Worm (Caenorhabditis elegans): ENCODE results near the gene C18G1.9.

ce11 chrV:4766501-4766900, 3.0 kb downstream of the C18G1.9 start, which contains the start of gene C18G1.8:
- TF ChIP-seq mdl-1 (tag; optimal IDR thresholded peaks at IDR 0.05): no peak
- no peak for TF ChIP-seq ceh-82 (tag; optimal IDR thresholded peaks at IDR 0.05)
- TF ChIP-seq R02D3.7 (tag; optimal IDR thresholded peaks at IDR 0.05): no peak
- no peak for TF ChIP-seq alr-1 (tag; optimal IDR thresholded peaks at IDR 0.05)
- TF ChIP-seq unc-62 (GFP tag; optimal IDR thresholded peaks at IDR 0.05): no peak
- no peak for TF ChIP-seq nhr-237 (tag; optimal IDR thresholded peaks at IDR 0.05)
- no peak for TF ChIP-seq Y55F3AM.14 (GFP tag; optimal IDR thresholded peaks at IDR 0.05)
- no peak for TF ChIP-seq ztf-11 (tag; optimal IDR thresholded peaks at IDR 0.05)
- no peak for TF ChIP-seq ama-1 (optimal IDR thresholded peaks at IDR 0.05)
- no peak for TF ChIP-seq lsy-2 (tag; optimal IDR thresholded peaks at IDR 0.05)
